Worm (Caenorhabditis elegans): Measurements from ENCODE around the gene F25F2.1.

ce11 chrIII:4495250-4495649 lies 13.4 kb upstream of the F25F2.1 start:
- TF ChIP-seq ztf-29 (GFP tag; IDR thresholded peaks at IDR 0.05): no peak
- TF ChIP-seq flt-1 (GFP tag; IDR thresholded peaks at IDR 0.05): no peak
- TF ChIP-seq klf-2 (GFP tag; conservative IDR thresholded peaks at IDR 0.05): no peak
- no peak for TF ChIP-seq T22C8.4 (GFP tag; IDR thresholded peaks at IDR 0.05)
- no peak for TF ChIP-seq ref-1 (GFP tag; conservative IDR thresholded peaks at IDR 0.05)
- TF ChIP-seq tab-1 (GFP tag; IDR thresholded peaks at IDR 0.05): no peak
- TF ChIP-seq med-1 (GFP tag; optimal IDR thresholded peaks at IDR 0.05; ENCODE audit: insufficient read depth): no peak

Measured in whole organism, midembryonic.